Fruit fly (Drosophila melanogaster): Measurements from ENCODE around the gene CG42818.

Gene CG42818

DNA sequence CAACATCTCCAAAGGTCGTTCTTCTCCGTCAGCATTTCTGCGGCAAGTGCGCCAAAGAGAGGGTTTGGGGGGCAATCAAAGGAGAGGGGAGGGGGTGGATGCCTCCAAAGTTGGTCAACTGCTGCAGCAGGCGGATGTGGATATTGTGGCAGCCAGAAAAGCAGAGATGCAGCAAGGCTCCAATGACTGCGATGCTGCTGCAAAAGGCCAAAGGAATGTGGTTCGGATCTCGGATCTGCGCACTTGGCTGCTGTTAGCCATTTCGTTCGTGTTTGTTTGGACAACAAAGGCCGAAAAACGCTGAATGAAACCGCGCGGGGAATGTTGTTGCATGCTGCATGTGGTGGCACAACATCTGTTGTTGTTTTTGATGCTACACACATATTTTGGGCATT, 40.3 kb downstream of the CG42818 start:
- no peak for TF ChIP-seq CG17801 (GFP tag; optimal IDR thresholded peaks at IDR 0.05; ENCODE audit: partially characterized antibody)

DNA sequence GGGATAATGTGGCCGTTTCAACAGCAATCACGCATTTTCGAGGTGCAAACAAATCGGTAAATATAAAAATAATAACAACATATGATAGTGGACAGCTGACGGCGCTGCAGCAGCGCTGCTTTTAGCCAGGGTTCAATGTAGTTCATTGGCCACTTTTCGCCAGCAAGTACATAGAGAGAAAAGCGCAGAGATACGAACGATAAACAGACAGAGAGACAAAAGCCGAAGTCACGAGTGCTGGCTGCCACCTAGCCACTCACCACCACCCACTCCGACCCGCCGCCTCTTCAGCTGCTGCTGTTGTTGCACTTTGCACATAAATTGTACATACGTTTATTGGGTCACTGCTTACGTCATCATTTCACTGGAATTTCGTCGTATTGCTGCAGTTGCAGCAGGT, 41.1 kb downstream of the CG42818 start:
- TF ChIP-seq CG17801 (GFP tag; optimal IDR thresholded peaks at IDR 0.05; ENCODE audit: partially characterized antibody), result no peak

DNA sequence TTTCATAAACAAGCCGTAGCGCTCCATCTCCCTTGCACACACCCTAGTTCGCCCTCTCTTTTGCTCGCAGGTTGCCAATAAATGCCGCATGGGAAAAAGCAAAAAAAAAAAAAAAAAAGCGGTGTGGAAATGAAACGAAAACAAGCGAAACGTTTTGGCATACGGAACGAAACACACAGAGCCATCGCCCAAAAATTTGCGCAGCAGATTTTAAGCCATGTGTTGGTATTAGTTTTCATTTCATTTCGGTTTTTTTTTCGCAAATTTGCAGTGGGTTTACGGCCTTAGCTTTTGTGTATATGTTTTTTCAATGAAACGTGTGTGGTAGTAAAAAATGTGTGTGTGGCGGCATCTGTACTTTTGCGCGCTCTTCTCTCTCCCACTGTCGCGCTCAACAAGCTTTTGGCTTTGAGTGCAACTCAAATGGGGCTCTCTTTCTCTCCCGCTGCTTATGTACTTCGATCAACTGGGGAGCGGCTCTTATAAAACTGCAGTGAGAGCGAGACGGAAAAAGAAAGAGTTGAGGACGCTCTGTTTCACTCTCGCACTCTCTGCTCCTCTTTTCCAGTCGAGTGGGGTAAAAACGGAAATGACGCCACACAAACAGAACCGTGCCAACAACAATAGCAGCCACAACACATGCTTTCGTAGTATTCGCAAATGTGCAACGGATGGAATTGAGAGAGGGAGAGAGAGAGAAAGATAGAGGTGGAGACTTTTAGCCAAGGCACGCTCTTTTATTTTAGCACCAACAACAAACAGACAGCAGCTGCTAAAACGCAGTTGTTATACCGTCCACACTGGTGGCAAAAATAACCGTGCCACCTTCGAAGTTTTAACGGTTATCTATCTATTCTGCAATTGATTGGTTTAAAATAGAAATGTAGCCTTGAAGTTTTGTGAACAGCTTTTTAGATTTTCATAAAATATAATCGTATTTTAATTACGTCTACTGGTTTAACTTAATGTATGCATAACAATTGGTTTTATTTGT, 42.9 kb downstream of the CG42818 start:
- TF ChIP-seq CG17801 (GFP tag; optimal IDR thresholded peaks at IDR 0.05; ENCODE audit: partially characterized antibody), result peak; percentile 76

dm6 chr2L:16285692-16286359, 44.1 kb downstream of the CG42818 start:
- peak; percentile 80 for TF ChIP-seq CG17801 (GFP tag; optimal IDR thresholded peaks at IDR 0.05; ENCODE audit: partially characterized antibody)

DNA sequence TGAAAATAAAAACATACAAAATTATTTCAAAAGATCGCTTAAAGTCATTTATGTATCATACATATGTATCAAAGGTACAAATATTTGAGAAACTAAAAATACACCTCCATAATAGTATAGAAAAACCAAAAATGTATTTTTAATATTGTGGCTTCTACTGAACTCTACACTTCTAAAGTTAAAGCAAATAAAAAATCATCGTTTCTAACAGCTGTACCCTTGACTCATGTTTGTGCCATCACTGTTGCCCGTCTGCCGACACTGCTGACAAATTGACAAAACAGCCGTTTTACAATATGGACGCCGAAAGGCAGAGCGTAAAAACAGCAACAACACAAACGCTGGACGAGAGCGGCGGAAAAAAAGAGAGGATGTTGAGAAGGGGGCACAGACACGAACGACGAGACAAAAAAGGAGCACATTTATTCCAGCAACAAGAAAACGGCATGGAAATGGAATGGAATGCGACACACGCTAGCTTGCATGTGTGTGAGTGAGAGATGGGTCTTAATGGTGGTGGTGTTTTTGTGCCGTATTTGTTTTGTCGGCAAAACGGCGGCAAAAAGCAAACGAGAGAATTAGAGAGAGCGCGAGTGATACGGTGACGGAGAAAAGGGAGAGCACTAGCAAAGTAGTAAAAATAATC, 44.7 kb downstream of the CG42818 start:
- TF ChIP-seq CG17801 (GFP tag; optimal IDR thresholded peaks at IDR 0.05; ENCODE audit: partially characterized antibody), result peak; percentile 44

DNA sequence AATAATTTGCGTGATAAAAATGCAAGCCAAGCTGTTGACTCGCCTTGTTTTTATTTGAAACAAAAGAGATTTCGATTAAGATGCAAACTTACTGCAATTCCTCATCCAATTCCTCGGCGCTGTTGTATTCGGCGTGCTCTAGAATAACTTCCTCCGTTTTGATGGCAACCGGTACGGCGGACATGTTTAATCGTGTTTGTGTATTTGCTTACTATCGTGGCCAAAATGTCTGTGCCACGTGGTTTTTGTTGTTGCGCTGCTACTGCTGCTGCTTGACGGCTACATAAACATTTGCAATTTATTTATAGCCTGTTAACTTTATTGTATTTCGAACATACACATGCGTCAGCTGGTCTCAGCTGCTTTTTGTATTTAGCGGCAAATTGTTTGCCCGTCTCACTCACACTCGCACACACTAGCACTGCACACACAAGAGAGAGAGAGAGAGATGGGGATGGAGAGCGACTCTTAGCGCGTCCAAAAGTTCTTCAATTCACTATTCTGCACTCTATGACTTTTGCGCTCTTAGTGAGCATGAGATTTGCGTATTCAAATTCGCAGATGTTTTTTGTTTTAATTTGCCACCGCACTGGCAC, 45.4 kb downstream of the CG42818 start:
- TF ChIP-seq CG17801 (GFP tag; optimal IDR thresholded peaks at IDR 0.05; ENCODE audit: partially characterized antibody), result no peak

DNA sequence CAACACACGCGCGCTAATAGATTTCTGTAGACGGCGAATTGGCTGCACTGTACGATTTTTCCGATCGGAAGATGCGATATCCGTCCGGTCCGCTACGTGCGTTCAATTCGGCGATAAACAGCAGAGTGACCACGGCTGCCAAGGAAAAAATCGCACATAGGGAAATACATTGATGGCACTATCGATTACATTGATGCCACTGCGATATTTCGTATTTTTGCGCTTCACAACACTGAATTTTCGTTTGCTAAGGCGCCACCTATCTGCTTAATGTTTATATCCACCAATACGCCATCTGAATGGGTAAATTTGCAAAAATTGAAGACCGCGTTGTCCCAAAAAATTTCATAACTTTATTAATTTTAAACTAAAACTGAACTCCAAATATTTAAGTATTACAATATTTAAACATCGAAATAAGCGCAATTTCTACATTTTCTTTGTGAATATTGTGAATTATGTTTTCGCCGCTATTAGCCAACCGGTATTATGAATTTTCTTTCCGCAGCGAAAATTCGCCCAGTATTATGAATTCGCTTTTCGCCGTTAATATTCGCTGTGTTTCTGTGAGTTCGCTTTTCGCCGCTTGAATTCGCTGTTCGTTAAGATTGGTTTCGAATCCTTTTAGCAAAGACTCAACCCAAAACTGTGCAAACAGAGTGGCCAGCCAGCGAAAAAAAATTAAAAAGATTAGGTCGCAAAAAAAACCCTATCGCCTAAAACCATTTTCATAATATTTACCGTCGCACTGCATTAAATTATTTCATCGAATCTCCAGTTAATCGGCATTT, 46.1 kb downstream of the CG42818 start, which contains the start of the genes crp and pkaap:
crp (minus strand) TSS at position 129 of the 791 bp plus-strand sequence.
pkaap (plus strand) TSS at position 689 of the 791 bp plus-strand sequence.
- peak; percentile 71 for TF ChIP-seq CG17801 (GFP tag; optimal IDR thresholded peaks at IDR 0.05; ENCODE audit: partially characterized antibody)

- TF ChIP-seq CG17801 (GFP tag; optimal IDR thresholded peaks at IDR 0.05; ENCODE audit: partially characterized antibody), result no peak
Measured at dm6 chr2L:16288393-16288731, 46.6 kb downstream of the CG42818 start.

- TF ChIP-seq CG17801 (GFP tag; optimal IDR thresholded peaks at IDR 0.05; ENCODE audit: partially characterized antibody), result no peak
Measured at dm6 chr2L:16290984-16291383, 49.2 kb downstream of the CG42818 start, which contains the start of gene CG17329. CG17329 (plus strand) TSS chr2L:16291284.

DNA sequence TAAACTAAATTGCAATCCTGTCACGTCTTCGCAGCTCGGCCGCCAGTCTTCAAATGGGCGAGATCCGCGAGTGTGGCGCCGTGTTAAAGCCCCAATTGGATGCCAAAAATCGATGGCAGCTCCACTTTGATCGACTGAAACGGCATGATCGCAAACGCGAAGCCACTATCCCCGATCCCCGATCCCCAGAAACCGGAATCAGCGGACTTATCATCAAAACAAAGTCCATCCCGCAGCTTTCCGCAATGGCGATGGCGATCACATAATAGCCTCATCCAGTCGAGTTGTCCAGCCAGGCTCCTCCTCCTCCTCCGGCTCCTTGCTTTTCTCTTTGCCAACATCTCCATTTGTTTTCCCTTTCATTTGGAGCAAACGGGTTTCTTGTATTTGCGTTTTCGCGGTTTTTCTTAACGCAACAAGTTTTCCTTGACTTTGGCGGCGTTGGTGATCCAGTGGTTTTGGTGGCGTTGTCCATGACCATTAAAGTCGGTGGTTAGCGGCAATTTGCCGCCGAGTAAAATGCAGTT, 51.3 kb downstream of the CG42818 start, which contains the start of gene CG13258:
CG13258 (minus strand) TSS at position 51 of the 527 bp plus-strand sequence.
- TF ChIP-seq CG17801 (GFP tag; optimal IDR thresholded peaks at IDR 0.05; ENCODE audit: partially characterized antibody), result no peak

dm6 chr2L:16293703-16294233, 52.0 kb downstream of the CG42818 start, which contains the start of gene Cyp303a1:
Cyp303a1 (plus strand) TSS chr2L:16294183.
- TF ChIP-seq CG17801 (GFP tag; optimal IDR thresholded peaks at IDR 0.05; ENCODE audit: partially characterized antibody), result no peak
